Worm (Caenorhabditis elegans) whole organism, L2 larva: Measurements from ENCODE around the gene tag-123.

Source experiments
- dmd-4 ChIP-seq: sonication (generic microtip); optimal IDR thresholded peaks from 2 replicates; lab custom pipeline; 2017; ENCODE audit warnings: missing biosample characterization, missing genetic modification characterization
- nhr-11 ChIP-seq: fragments of 150-350 bp; optimal IDR thresholded peaks from 2 replicates; lab custom pipeline; 2014; ENCODE audit warnings: missing biosample characterization, missing genetic modification characterization
- nhr-6 ChIP-seq: fragments of 150-350 bp; optimal IDR thresholded peaks from 2 replicates; lab custom pipeline; 2014; ENCODE audit warnings: missing biosample characterization, missing genetic modification characterization
- sma-9 ChIP-seq, 2 experiments: fragments of 150-350 bp in 1 of 2; sonication (generic microtip) in 1 of 2; optimal IDR thresholded peaks; 2 replicates each; lab custom pipeline; 2014 to 2016; ENCODE audit warnings: missing genetic modification characterization in 2 of 2, mild to moderate bottlenecking in 1 of 2, missing biosample characterization in 1 of 2, missing compliant biosample characterization in 1 of 2, missing genetic modification reagents in 1 of 2, moderate library complexity in 1 of 2
- unc-62 ChIP-seq: fragments of 150-350 bp; optimal IDR thresholded peaks from 2 replicates; lab custom pipeline; 2014; ENCODE audit warnings: missing biosample characterization, missing genetic modification reagents, missing genetic modification characterization

- TF ChIP-seq sma-9 (GFP tag; optimal IDR thresholded peaks at IDR 0.05; lab: Kevin White, UChicago) (no peak), sma-9 (tag; optimal IDR thresholded peaks at IDR 0.05; lab: Kevin White, UChicago) (no peak), nhr-6 (tag; lab: Kevin White, UChicago) (no peak), unc-62 (GFP tag; lab: Kevin White, UChicago) (no peak), dmd-4 (tag; lab: Kevin White, UChicago) (no peak), nhr-11 (tag; lab: Kevin White, UChicago) (no peak)
Measured at ce11 chrX:8446108-8446507, 24.3 kb upstream of the tag-123 start, which contains the start of gene F16F9.1.
